Worm (Caenorhabditis elegans) whole organism, late embryonic: ENCODE data around the gene lov-1.

ENCODE experiments used
- ahr-1 ChIP-seq: sonication (generic microtip); optimal IDR thresholded peaks from 2 replicates; lab custom pipeline; 2016; ENCODE audit warnings: missing genetic modification characterization, missing compliant biosample characterization
- ama-1 ChIP-seq: fragments of 150-350 bp; optimal IDR thresholded peaks from 2 replicates; lab custom pipeline; 2014
- ceh-34 ChIP-seq: sonication (generic microtip); optimal IDR thresholded peaks from 2 replicates; lab custom pipeline; 2016; ENCODE audit warnings: mild to moderate bottlenecking, missing genetic modification characterization, missing compliant biosample characterization
- dve-1 ChIP-seq: sonication (generic microtip); optimal IDR thresholded peaks from 2 replicates; lab custom pipeline; 2017; ENCODE audit warnings: antibody characterized with exemption, mild to moderate bottlenecking, missing genetic modification characterization, missing compliant biosample characterization
- eyg-1 ChIP-seq: sonication (generic microtip); optimal IDR thresholded peaks from 2 replicates; lab custom pipeline; 2016; ENCODE audit warnings: missing genotype, missing genetic modification characterization, missing compliant biosample characterization
- fkh-10 ChIP-seq: fragments of 150-350 bp; optimal IDR thresholded peaks from 2 replicates; lab custom pipeline; 2014; ENCODE audit warnings: missing biosample characterization, missing genetic modification reagents, missing genetic modification characterization
- lin-11 ChIP-seq: fragments of 200-800 bp; sonication (Bioruptor generic); optimal IDR thresholded peaks from 2 replicates; lab custom pipeline; 2018; ENCODE audit warnings: mild to moderate bottlenecking, missing genetic modification characterization, missing compliant biosample characterization
- nfya-1 ChIP-seq: sonication (generic microtip); optimal IDR thresholded peaks from 2 replicates; lab custom pipeline; 2017; ENCODE audit warnings: missing genetic modification characterization, mild to moderate bottlenecking, missing compliant biosample characterization, antibody characterized with exemption, moderate library complexity
- nhr-11 ChIP-seq: fragments of 150-350 bp; optimal IDR thresholded peaks from 2 replicates; lab custom pipeline; 2014; ENCODE audit warnings: missing biosample characterization, missing genetic modification characterization
- odd-2 ChIP-seq: sonication (generic microtip); optimal IDR thresholded peaks from 2 replicates; lab custom pipeline; 2017; ENCODE audit warnings: antibody characterized with exemption, mild to moderate bottlenecking, missing genetic modification characterization, missing compliant biosample characterization
- pha-2 ChIP-seq: sonication (generic microtip); optimal IDR thresholded peaks from 2 replicates; lab custom pipeline; 2017; ENCODE audit warnings: mild to moderate bottlenecking, missing genetic modification characterization, missing compliant biosample characterization
- ref-2 ChIP-seq: sonication (generic microtip); optimal IDR thresholded peaks from 2 replicates; lab custom pipeline; 2016; ENCODE audit warnings: missing genetic modification characterization, missing compliant biosample characterization

ce11 chrII:10144092-10144491 is 22.5 kb upstream of the lov-1 start, which contains the start of gene F27E5.3:
- TF ChIP-seq ahr-1 (tag; lab: Kevin White, UChicago) = no peak
- no peak for TF ChIP-seq odd-2 (tag; lab: Kevin White, UChicago)
- TF ChIP-seq lin-11 (tag; lab: Kevin White, UChicago) = no peak
- no peak for TF ChIP-seq nhr-11
- TF ChIP-seq ceh-34 (tag; lab: Kevin White, UChicago) = no peak
- no peak for TF ChIP-seq ama-1
- no peak for TF ChIP-seq ref-2 (tag; lab: Kevin White, UChicago)
- no peak for TF ChIP-seq eyg-1 (tag; lab: Kevin White, UChicago)
- TF ChIP-seq pha-2 (tag; lab: Kevin White, UChicago) = no peak
- no peak for TF ChIP-seq fkh-10 (GFP tag; lab: Kevin White, UChicago)
- no peak for TF ChIP-seq dve-1 (tag; lab: Kevin White, UChicago)
- no peak for TF ChIP-seq nfya-1 (tag; lab: Kevin White, UChicago)
